Worm (Caenorhabditis elegans): ENCODE data around the gene srz-62.

ce11 chrIV:3915296-3915695, 15.0 kb downstream of the srz-62 start, which contains the start of gene srz-20:
- TF ChIP-seq nhr-12 (tag; optimal IDR thresholded peaks at IDR 0.05) (no peak), tbx-2 (tag; optimal IDR thresholded peaks at IDR 0.05) (no peak), unc-39 (tag; optimal IDR thresholded peaks at IDR 0.05) (no peak), jun-1 (tag; optimal IDR thresholded peaks at IDR 0.05) (no peak), elt-1 (tag; optimal IDR thresholded peaks at IDR 0.05) (no peak), egl-27 (tag; optimal IDR thresholded peaks at IDR 0.05) (no peak), nhr-43 (tag; optimal IDR thresholded peaks at IDR 0.05; ENCODE audit: poor library complexity, severe bottlenecking) (no peak), ceh-82 (tag; optimal IDR thresholded peaks at IDR 0.05) (no peak)
